Fruit fly (Drosophila melanogaster) whole organism, embryonic: ENCODE data around the gene bnl.

ENCODE experiments used
- B-H2 ChIP-seq: fragments of 200-800 bp; sonication (Bioruptor generic); optimal IDR thresholded peaks from 2 replicates; lab custom pipeline; 2018; ENCODE audit warnings: missing biosample characterization, mild to moderate bottlenecking, missing genetic modification characterization
- BtbVII ChIP-seq: fragments of 200-800 bp; sonication (Bioruptor generic); optimal IDR thresholded peaks from 3 replicates; lab custom pipeline; 2017; ENCODE audit warnings: missing biosample characterization, mild to moderate bottlenecking, missing genetic modification characterization
- Bteb2 ChIP-seq: fragments of 200-800 bp; sonication (Bioruptor generic); optimal IDR thresholded peaks from 2 replicates; lab custom pipeline; 2016; ENCODE audit warnings: missing biosample characterization, missing genetic modification characterization
- CG10267 ChIP-seq: fragments of 200-800 bp; sonication (Bioruptor generic); optimal IDR thresholded peaks from 2 replicates; lab custom pipeline; 2018; ENCODE audit warnings: missing biosample characterization, mild to moderate bottlenecking, missing genetic modification characterization, moderate library complexity
- CG10366 ChIP-seq: fragments of 200-800 bp; sonication (Bioruptor generic); IDR thresholded peaks from 2 replicates; pipeline ENCODE4 v1.3.6; 2022; ENCODE audit warnings: missing biosample characterization, missing genetic modification characterization
- CG10979 ChIP-seq: fragments of 200-800 bp; sonication (Bioruptor generic); optimal IDR thresholded peaks from 2 replicates; lab custom pipeline; 2018; ENCODE audit warnings: missing biosample characterization, mild to moderate bottlenecking, missing genetic modification characterization, moderate library complexity
- CG11504 ChIP-seq: fragments of 200-800 bp; sonication (Bioruptor generic); optimal IDR thresholded peaks from 3 replicates; lab custom pipeline; 2019; ENCODE audit warnings: missing biosample characterization, mild to moderate bottlenecking, missing genetic modification characterization, moderate library complexity
- CG12071 ChIP-seq: fragments of 200-800 bp; sonication (Bioruptor generic); optimal IDR thresholded peaks from 3 replicates; lab custom pipeline; 2018; ENCODE audit warnings: missing biosample characterization, mild to moderate bottlenecking, missing genetic modification characterization
- CG12155 ChIP-seq: fragments of 200-800 bp; sonication (Bioruptor generic); optimal IDR thresholded peaks from 3 replicates; lab custom pipeline; 2016; ENCODE audit warnings: missing biosample characterization, missing genetic modification characterization
- CG12659 ChIP-seq: fragments of 200-800 bp; sonication (Bioruptor generic); optimal IDR thresholded peaks from 3 replicates; lab custom pipeline; 2017; ENCODE audit warnings: mild to moderate bottlenecking, missing biosample characterization, missing genetic modification reagents, missing genetic modification characterization
- CG12744 ChIP-seq: fragments of 200-800 bp; sonication (Bioruptor generic); optimal IDR thresholded peaks from 2 replicates; lab custom pipeline; 2016; ENCODE audit warnings: missing biosample characterization, missing genetic modification characterization
- CG13123 ChIP-seq: fragments of 200-800 bp; sonication (Bioruptor generic); optimal IDR thresholded peaks from 2 replicates; lab custom pipeline; 2016; ENCODE audit warnings: missing biosample characterization, missing genetic modification characterization
- CG13287 ChIP-seq: fragments of 200-800 bp; sonication (Bioruptor generic); IDR thresholded peaks from 2 replicates; pipeline ENCODE4 v1.3.6; 2022; ENCODE audit warnings: missing biosample characterization, missing genetic modification characterization; ENCODE audit not compliant: partially characterized antibody
- CG13775 ChIP-seq: fragments of 200-800 bp; sonication (Bioruptor generic); optimal IDR thresholded peaks from 3 replicates; lab custom pipeline; 2017; ENCODE audit warnings: missing biosample characterization, mild to moderate bottlenecking, missing genetic modification characterization
- CG14710 ChIP-seq: fragments of 200-800 bp; sonication (Bioruptor generic); optimal IDR thresholded peaks from 3 replicates; lab custom pipeline; 2019; ENCODE audit warnings: missing biosample characterization, mild to moderate bottlenecking, missing genetic modification characterization, moderate library complexity
- CG15601 ChIP-seq: fragments of 200-800 bp; sonication (Bioruptor generic); optimal IDR thresholded peaks from 3 replicates; lab custom pipeline; 2019; ENCODE audit warnings: missing biosample characterization, mild to moderate bottlenecking, missing genetic modification characterization, moderate library complexity
- CG16813 ChIP-seq: fragments of 200-800 bp; sonication (Bioruptor generic); IDR thresholded peaks from 3 replicates; pipeline ENCODE4 v1.3.6; 2022; ENCODE audit warnings: missing biosample characterization, missing genetic modification characterization; ENCODE audit not compliant: partially characterized antibody
- CG17802 ChIP-seq: fragments of 200-800 bp; sonication (Bioruptor generic); optimal IDR thresholded peaks from 2 replicates; lab custom pipeline; 2018; ENCODE audit warnings: missing biosample characterization, mild to moderate bottlenecking, missing genetic modification characterization, moderate library complexity
- CG17829 ChIP-seq: fragments of 200-800 bp; optimal IDR thresholded peaks from 2 replicates; lab custom pipeline; 2019; ENCODE audit warnings: missing biosample characterization, mild to moderate bottlenecking, missing genetic modification characterization, moderate library complexity
- CG18476 ChIP-seq: fragments of 200-800 bp; sonication (Bioruptor generic); optimal IDR thresholded peaks from 2 replicates; lab custom pipeline; 2016; ENCODE audit warnings: missing biosample characterization, mild to moderate bottlenecking, missing genetic modification characterization
- CG34422 ChIP-seq: fragments of 200-800 bp; sonication (Bioruptor generic); IDR thresholded peaks from 3 replicates; pipeline ENCODE4 v1.3.6; 2022; ENCODE audit warnings: missing biosample characterization, missing genetic modification characterization
- CG4424 ChIP-seq: fragments of 200-800 bp; sonication (Bioruptor generic); optimal IDR thresholded peaks from 3 replicates; lab custom pipeline; 2016; ENCODE audit warnings: missing biosample characterization, missing genetic modification characterization
- CG7928 ChIP-seq: fragments of 200-800 bp; sonication (Bioruptor generic); optimal IDR thresholded peaks from 2 replicates; lab custom pipeline; 2017; ENCODE audit warnings: missing biosample characterization, mild to moderate bottlenecking, missing genetic modification characterization
- CG8388 ChIP-seq: fragments of 200-800 bp; sonication (Bioruptor generic); optimal IDR thresholded peaks from 2 replicates; lab custom pipeline; 2019; ENCODE audit warnings: missing biosample characterization, mild to moderate bottlenecking, missing genetic modification characterization, moderate library complexity
- CoRest ChIP-seq: fragments of 200-800 bp; sonication (Bioruptor generic); optimal IDR thresholded peaks from 3 replicates; lab custom pipeline; 2018; ENCODE audit warnings: missing biosample characterization, mild to moderate bottlenecking, missing genetic modification characterization, moderate library complexity
- E2f1 ChIP-seq: fragments of 200-800 bp; sonication (Bioruptor generic); IDR thresholded peaks from 2 replicates; pipeline ENCODE4 v1.3.6; 2022; ENCODE audit warnings: missing biosample characterization, missing genetic modification characterization
- Ets65A ChIP-seq: fragments of 200-800 bp; sonication (Bioruptor generic); peaks from one replicate; lab custom pipeline; 2016; ENCODE audit warnings: missing biosample characterization, missing genetic modification characterization
- Ets97D ChIP-seq: fragments of 200-800 bp; sonication (Bioruptor generic); optimal IDR thresholded peaks from 3 replicates; lab custom pipeline; 2016; ENCODE audit warnings: missing biosample characterization, missing genetic modification characterization
- HLH3B ChIP-seq: fragments of 200-800 bp; sonication (Bioruptor generic); IDR thresholded peaks from 2 replicates; pipeline ENCODE4 v1.3.6; 2022; ENCODE audit warnings: missing biosample characterization, missing genetic modification characterization
- Lhr ChIP-seq: fragments of 200-800 bp; sonication (Bioruptor generic); optimal IDR thresholded peaks from 3 replicates; lab custom pipeline; 2017; ENCODE audit warnings: mild to moderate bottlenecking, missing biosample characterization, missing genetic modification reagents, missing genetic modification characterization
- MBD-R2 ChIP-seq: fragments of 200-800 bp; sonication (Bioruptor generic); IDR thresholded peaks from 2 replicates; pipeline ENCODE4 v1.3.6; 2022; ENCODE audit warnings: missing biosample characterization, missing genetic modification characterization
- Max ChIP-seq: fragments of 200-800 bp; sonication (Bioruptor generic); optimal IDR thresholded peaks from 2 replicates; lab custom pipeline; 2016; ENCODE audit warnings: missing biosample characterization, mild to moderate bottlenecking, missing genetic modification characterization
- Myb ChIP-seq: fragments of 200-800 bp; sonication (Bioruptor generic); optimal IDR thresholded peaks from 2 replicates; lab custom pipeline; 2016; ENCODE audit warnings: missing biosample characterization, missing genetic modification characterization
- Nf-YC ChIP-seq: fragments of 200-800 bp; optimal IDR thresholded peaks from 3 replicates; lab custom pipeline; 2019; ENCODE audit warnings: missing biosample characterization, mild to moderate bottlenecking, missing genetic modification characterization, moderate library complexity
- Sox100B ChIP-seq: fragments of 200-800 bp; sonication (Bioruptor generic); optimal IDR thresholded peaks from 3 replicates; lab custom pipeline; 2018; ENCODE audit warnings: missing biosample characterization, mild to moderate bottlenecking, missing genetic modification characterization
- YL-1 ChIP-seq: fragments of 200-800 bp; sonication (Bioruptor generic); optimal IDR thresholded peaks from 3 replicates; lab custom pipeline; 2017; ENCODE audit warnings: missing biosample characterization, mild to moderate bottlenecking, missing genetic modification characterization
- ab ChIP-seq: fragments of 200-800 bp; sonication (Bioruptor generic); optimal IDR thresholded peaks from 2 replicates; lab custom pipeline; 2016; ENCODE audit warnings: missing biosample characterization, missing genetic modification characterization
- exex ChIP-seq: fragments of 200-800 bp; sonication (Bioruptor generic); optimal IDR thresholded peaks from 4 replicates; lab custom pipeline; 2018; ENCODE audit warnings: missing biosample characterization, mild to moderate bottlenecking, missing genetic modification characterization, moderate library complexity
- grau ChIP-seq: fragments of 200-800 bp; optimal IDR thresholded peaks from 3 replicates; lab custom pipeline; 2019; ENCODE audit warnings: missing biosample characterization, mild to moderate bottlenecking, missing genetic modification characterization, moderate library complexity
- hb ChIP-seq: fragments of 200-800 bp; sonication (Bioruptor generic); IDR thresholded peaks from 3 replicates; pipeline ENCODE4 v1.3.6; 2022; ENCODE audit warnings: missing biosample characterization, missing genetic modification characterization; ENCODE audit not compliant: partially characterized antibody
- ind ChIP-seq: fragments of 200-800 bp; sonication (Bioruptor generic); optimal IDR thresholded peaks from 3 replicates; lab custom pipeline; 2016; ENCODE audit warnings: missing biosample characterization, missing genetic modification characterization
- mirr ChIP-seq: fragments of 200-800 bp; sonication (Bioruptor generic); optimal IDR thresholded peaks from 3 replicates; lab custom pipeline; 2018; ENCODE audit warnings: missing biosample characterization, mild to moderate bottlenecking, missing genetic modification characterization
- nmo ChIP-seq: fragments of 200-800 bp; sonication (Bioruptor generic); optimal IDR thresholded peaks from 2 replicates; lab custom pipeline; 2018; ENCODE audit warnings: missing biosample characterization, mild to moderate bottlenecking, missing genetic modification characterization, moderate library complexity
- pan ChIP-seq, 4 experiments: fragments of >200 bp in 3 of 4; fragments of 200-800 bp in 1 of 4; sonication (Bioruptor generic) in 1 of 4; optimal IDR thresholded peaks in 3 of 4; IDR thresholded peaks in 1 of 4; 2 replicates each; pipeline versions ENCODE4 v1.3.6 to Lab custom; 2017 to 2022; ENCODE audit warnings: missing biosample characterization in 2 of 4, missing genetic modification characterization in 2 of 4, mixed read lengths in 1 of 4
- phol ChIP-seq: fragments of 200-800 bp; sonication (Bioruptor generic); optimal IDR thresholded peaks from 3 replicates; lab custom pipeline; 2018; ENCODE audit warnings: missing biosample characterization, mild to moderate bottlenecking, missing genetic modification characterization, moderate library complexity
- ro ChIP-seq: fragments of 200-800 bp; sonication (Bioruptor generic); IDR thresholded peaks from 2 replicates; pipeline ENCODE4 v1.3.6; 2022; ENCODE audit warnings: missing biosample characterization, missing genetic modification characterization
- sens ChIP-seq: fragments of 200-800 bp; sonication (Bioruptor generic); peaks from one replicate; lab custom pipeline; 2016; ENCODE audit warnings: missing biosample characterization, missing genetic modification characterization
- slbo ChIP-seq: fragments of 200-800 bp; sonication (Bioruptor generic); IDR thresholded peaks from 2 replicates; pipeline ENCODE4 v1.3.6; 2022; ENCODE audit warnings: missing biosample characterization, missing genetic modification characterization
- unc-4 ChIP-seq: fragments of 200-800 bp; sonication (Bioruptor generic); IDR thresholded peaks from 2 replicates; pipeline ENCODE4 v1.3.6; 2022; ENCODE audit warnings: missing biosample characterization, missing genetic modification characterization; ENCODE audit not compliant: partially characterized antibody

The bnl gene

dm6 chr3R:19877427-19878076 lies 40.9 kb upstream of the bnl start, which contains the start of the genes CG17186 and Arc42:
TSS of gene CG17186 (minus strand) at chr3R:19877514.
TSS of gene Arc42 (plus strand) at chr3R:19877737.
- TF ChIP-seq pan (optimal IDR thresholded peaks at IDR 0.05; lab: Kevin White, UChicago): no peak
- TF ChIP-seq pan (GFP tag; optimal IDR thresholded peaks at IDR 0.05 in 1 of 2, IDR thresholded peaks at IDR 0.05 in 1 of 2): no peak
- TF ChIP-seq ind: no peak
- TF ChIP-seq CG10979 (tag; lab: Kevin White, UChicago): no peak
- TF ChIP-seq CG15601: peak; percentile 44
- TF ChIP-seq HLH3B (GFP tag; lab: Robert Waterston, UW): no peak
- no peak for TF ChIP-seq Ets65A (GFP tag; lab: Kevin White, UChicago)
- peak; percentile 71 for TF ChIP-seq CG14710 (tag; lab: Kevin White, UChicago)
- TF ChIP-seq CG13775 (GFP tag; lab: Kevin White, UChicago): peak; percentile 19
- TF ChIP-seq CG13287 (GFP tag; lab: Robert Waterston, UW): peak; percentile 20; the same call in 1 of the 2 replicates
- no peak for TF ChIP-seq E2f1 (GFP tag; lab: Robert Waterston, UW)
- TF ChIP-seq CG12071 (GFP tag; lab: Kevin White, UChicago): no peak
- peak; percentile 3 for TF ChIP-seq exex (tag; lab: Kevin White, UChicago)
- TF ChIP-seq CG10267 (tag; lab: Kevin White, UChicago): peak; percentile 30
- no peak for TF ChIP-seq mirr (GFP tag; lab: Kevin White, UChicago)
- TF ChIP-seq MBD-R2: peak; percentile 72
- TF ChIP-seq CG17802 (tag; lab: Kevin White, UChicago): no peak
- TF ChIP-seq BtbVII: no peak
- peak; percentile 45 for TF ChIP-seq CoRest
- peak; percentile 27 for TF ChIP-seq CG4424 (GFP tag; lab: Kevin White, UChicago)
- TF ChIP-seq CG18476 (GFP tag; lab: Kevin White, UChicago): peak; percentile 1
- TF ChIP-seq CG16813 (GFP tag; lab: Robert Waterston, UW): no peak
- TF ChIP-seq Sox100B (GFP tag; lab: Kevin White, UChicago): peak; percentile 7
- TF ChIP-seq phol (tag; lab: Kevin White, UChicago): peak; percentile 64
- TF ChIP-seq CG13123 (GFP tag; lab: Kevin White, UChicago): peak; percentile 11
- TF ChIP-seq Bteb2 (GFP tag; lab: Kevin White, UChicago): peak; percentile 4
- TF ChIP-seq CG34422 (GFP tag; lab: Robert Waterston, UW): peak; percentile 31; the same call in 1 of the 3 replicates
- TF ChIP-seq hb: no peak
- TF ChIP-seq sens: peak; percentile 82
- peak; percentile 30 for TF ChIP-seq CG11504 (tag; lab: Kevin White, UChicago)
- peak; percentile 9 for TF ChIP-seq CG17829 (tag; lab: Kevin White, UChicago)
- peak; percentile 47 for TF ChIP-seq Ets97D (GFP tag; lab: Kevin White, UChicago)
- TF ChIP-seq ro (GFP tag; lab: Robert Waterston, UW): no peak
- TF ChIP-seq YL-1 (GFP tag; lab: Kevin White, UChicago): peak; percentile 75
- peak; percentile 67 for TF ChIP-seq CG12659 (GFP tag; lab: Kevin White, UChicago)
- peak; percentile 19 for TF ChIP-seq CG8388 (GFP tag; lab: Kevin White, UChicago)
- TF ChIP-seq B-H2 (GFP tag; lab: Kevin White, UChicago): peak; percentile 16
- TF ChIP-seq Nf-YC (tag; lab: Kevin White, UChicago): peak; percentile 19
- no peak for TF ChIP-seq unc-4 (GFP tag; lab: Robert Waterston, UW)
- no peak for TF ChIP-seq CG10366 (GFP tag; lab: Robert Waterston, UW)
- no peak for TF ChIP-seq slbo (GFP tag; lab: Robert Waterston, UW)
- TF ChIP-seq CG12744: peak; percentile 1
- peak; percentile 68 for TF ChIP-seq nmo (GFP tag; lab: Kevin White, UChicago)
- TF ChIP-seq grau (tag; lab: Kevin White, UChicago): peak; percentile 19
- no peak for TF ChIP-seq ab (GFP tag; lab: Kevin White, UChicago)
- TF ChIP-seq Lhr (GFP tag; lab: Kevin White, UChicago): peak; percentile 41
- TF ChIP-seq CG12155: peak; percentile 6
- TF ChIP-seq Max: peak; percentile 53
- peak; percentile 8 for TF ChIP-seq Myb (GFP tag; lab: Kevin White, UChicago)
- peak; percentile 10 for TF ChIP-seq CG7928 (GFP tag; lab: Kevin White, UChicago)
